Fruit fly (Drosophila melanogaster): ENCODE results near the gene tctn.

Gene tctn

dm6 chr2L:6082157-6082645 is 48.2 kb downstream of the tctn start, which contains the start of gene Kr-h1 (continued):
- no peak for TF ChIP-seq ac (GFP tag; optimal IDR thresholded peaks at IDR 0.05)
- TF ChIP-seq CG13624 (GFP tag; optimal IDR thresholded peaks at IDR 0.05), result no peak
- no peak for TF ChIP-seq Nf-YB (GFP tag; optimal IDR thresholded peaks at IDR 0.05)
- TF ChIP-seq Deaf1 (tag; optimal IDR thresholded peaks at IDR 0.05), result peak; percentile 3
- TF ChIP-seq mirr (GFP tag; optimal IDR thresholded peaks at IDR 0.05), result peak; percentile 54
- peak; percentile 85 for TF ChIP-seq rib (GFP tag; IDR thresholded peaks at IDR 0.05)
- no peak for TF ChIP-seq CG2199 (GFP tag; IDR thresholded peaks at IDR 0.05)
- TF ChIP-seq YL-1 (GFP tag; optimal IDR thresholded peaks at IDR 0.05), result no peak
- TF ChIP-seq CG34224 (GFP tag; IDR thresholded peaks at IDR 0.05; ENCODE audit: partially characterized antibody), result peak; percentile 39; the same call in 1 of the 3 replicates
- peak; percentile 26; the same call in 1 of the 3 replicates for TF ChIP-seq CG34422 (GFP tag; IDR thresholded peaks at IDR 0.05)
- peak; percentile 96 for TF ChIP-seq chinmo (GFP tag; IDR thresholded peaks at IDR 0.05; ENCODE audit: partially characterized antibody)
- no peak for TF ChIP-seq CG6813 (GFP tag; optimal IDR thresholded peaks at IDR 0.05)
- no peak for TF ChIP-seq Sry-β (GFP tag; optimal IDR thresholded peaks at IDR 0.05)
- no peak for TF ChIP-seq Elba2 (GFP tag; optimal IDR thresholded peaks at IDR 0.05)
- TF ChIP-seq CG8290 (GFP tag; optimal IDR thresholded peaks at IDR 0.05), result no peak
- TF ChIP-seq CG8290 (tag; optimal IDR thresholded peaks at IDR 0.05), result no peak
- peak; percentile 14 for TF ChIP-seq CG34376 (GFP tag; optimal IDR thresholded peaks at IDR 0.05)
- no peak for TF ChIP-seq CG8765 (GFP tag; IDR thresholded peaks at IDR 0.05)
- TF ChIP-seq MESR4 (GFP tag; optimal IDR thresholded peaks at IDR 0.05), result no peak
- TF ChIP-seq CG18262 (tag; optimal IDR thresholded peaks at IDR 0.05), result no peak
- TF ChIP-seq E2f1 (GFP tag; IDR thresholded peaks at IDR 0.05), result no peak
- TF ChIP-seq sd (tag; optimal IDR thresholded peaks at IDR 0.05), result peak; percentile 65
- TF ChIP-seq CG2129 (GFP tag; IDR thresholded peaks at IDR 0.05; ENCODE audit: partially characterized antibody), result no peak
- 0 out of 2 replicates have a peak, but pooled peaks have one; percentile 17 for TF ChIP-seq Rfx (GFP tag; IDR thresholded peaks at IDR 0.05)
- TF ChIP-seq insv (GFP tag; optimal IDR thresholded peaks at IDR 0.05), result no peak
- TF ChIP-seq CG11456 (GFP tag; IDR thresholded peaks at IDR 0.05), result no peak
- TF ChIP-seq sug (tag; optimal IDR thresholded peaks at IDR 0.05), result peak; percentile 75
- TF ChIP-seq CG4360 (GFP tag; IDR thresholded peaks at IDR 0.05), result no peak
- no peak for TF ChIP-seq salm (tag; optimal IDR thresholded peaks at IDR 0.05)
- TF ChIP-seq her (GFP tag; optimal IDR thresholded peaks at IDR 0.05), result no peak
- TF ChIP-seq CG6175 (GFP tag; IDR thresholded peaks at IDR 0.05), result peak; percentile 80; the same call in 2 of the 3 replicates
- no peak for TF ChIP-seq CG15696 (tag; optimal IDR thresholded peaks at IDR 0.05)
- no peak for TF ChIP-seq NC2β (GFP tag; optimal IDR thresholded peaks at IDR 0.05)
- no peak for TF ChIP-seq danr (GFP tag; IDR thresholded peaks at IDR 0.05)
- no peak for TF ChIP-seq ato (GFP tag; IDR thresholded peaks at IDR 0.05; ENCODE audit: partially characterized antibody)
- TF ChIP-seq Nf-YC (tag; optimal IDR thresholded peaks at IDR 0.05), result no peak
- no peak for TF ChIP-seq yki (optimal IDR thresholded peaks at IDR 0.05)
- TF ChIP-seq so (GFP tag; IDR thresholded peaks at IDR 0.05), result 0 out of 3 replicates have a peak, but pooled peaks have one; percentile 35
- no peak for TF ChIP-seq slou (GFP tag; optimal IDR thresholded peaks at IDR 0.05)
- TF ChIP-seq CG9797 (GFP tag; optimal IDR thresholded peaks at IDR 0.05), result no peak
- no peak for TF ChIP-seq Six4 (GFP tag; optimal IDR thresholded peaks at IDR 0.05)

- TF ChIP-seq Xrp1 (GFP tag; IDR thresholded peaks at IDR 0.05) (0 out of 2 replicates have a peak, but pooled peaks have one; percentile 20), CG12155 (GFP tag; optimal IDR thresholded peaks at IDR 0.05) (peak; percentile 6), Hey (tag; optimal IDR thresholded peaks at IDR 0.05) (peak; percentile 8), CG42726 (GFP tag; IDR thresholded peaks at IDR 0.05; ENCODE audit: partially characterized antibody) (peak; percentile 100), cas (GFP tag; IDR thresholded peaks at IDR 0.05) (no peak), CG2199 (GFP tag; IDR thresholded peaks at IDR 0.05) (peak; percentile 70; the same call in 1 of the 3 replicates), pros (GFP tag; optimal IDR thresholded peaks at IDR 0.05) (peak; percentile 86), MBD-R2 (GFP tag; IDR thresholded peaks at IDR 0.05) (no peak), CG18764 (GFP tag; optimal IDR thresholded peaks at IDR 0.05) (no peak), CG34422 (GFP tag; IDR thresholded peaks at IDR 0.05) (0 out of 3 replicates have a peak, but pooled peaks have one; percentile 25), z (GFP tag; IDR thresholded peaks at IDR 0.05) (peak; percentile 56; the same call in 1 of the 3 replicates), ewg (GFP tag; optimal IDR thresholded peaks at IDR 0.05) (peak; percentile 72), da (GFP tag; optimal IDR thresholded peaks at IDR 0.05) (peak; percentile 5)
These were observed 49.2 kb downstream of the tctn start for dm6 chr2L:6081134-6081832.

Data from whole organism, embryonic.